Fruit fly (Drosophila melanogaster) whole organism, embryonic: ENCODE measurements around the gene sna.

Experiments
- Blimp-1 ChIP-seq: fragments of 200-800 bp; sonication (Bioruptor generic); optimal IDR thresholded peaks from 3 replicates; lab custom pipeline; 2018; ENCODE audit warnings: missing biosample characterization, missing genetic modification characterization, mild to moderate bottlenecking, moderate library complexity, missing genetic modification reagents
- C15 ChIP-seq: fragments of 200-800 bp; sonication (Bioruptor generic); IDR thresholded peaks from 3 replicates; pipeline ENCODE4 v1.3.6; 2022; ENCODE audit warnings: missing biosample characterization, missing genetic modification characterization
- CG10462 ChIP-seq: fragments of 200-800 bp; sonication (Bioruptor generic); optimal IDR thresholded peaks from 2 replicates; lab custom pipeline; 2016; ENCODE audit warnings: missing biosample characterization, missing genetic modification characterization
- CG14965 ChIP-seq: fragments of 200-800 bp; sonication (Bioruptor generic); optimal IDR thresholded peaks from 2 replicates; lab custom pipeline; 2016; ENCODE audit warnings: missing biosample characterization, missing genetic modification characterization, borderline replicate concordance
- CG15479 ChIP-seq: fragments of 200-800 bp; sonication (Bioruptor generic); optimal IDR thresholded peaks from 3 replicates; lab custom pipeline; 2019; ENCODE audit warnings: missing biosample characterization, mild to moderate bottlenecking, missing genetic modification characterization, moderate library complexity
- CG15601 ChIP-seq: fragments of 200-800 bp; sonication (Bioruptor generic); optimal IDR thresholded peaks from 3 replicates; lab custom pipeline; 2019; ENCODE audit warnings: missing biosample characterization, mild to moderate bottlenecking, missing genetic modification characterization, moderate library complexity
- CG16815 ChIP-seq: fragments of 200-800 bp; sonication (Bioruptor generic); optimal IDR thresholded peaks from 3 replicates; lab custom pipeline; 2017; ENCODE audit warnings: missing biosample characterization, mild to moderate bottlenecking, missing genetic modification characterization
- CG16863 ChIP-seq: fragments of 200-800 bp; sonication (Bioruptor generic); optimal IDR thresholded peaks from 3 replicates; lab custom pipeline; 2016; ENCODE audit warnings: missing biosample characterization, missing genetic modification characterization
- CG1832 ChIP-seq: fragments of 200-800 bp; sonication (Bioruptor generic); optimal IDR thresholded peaks from 2 replicates; lab custom pipeline; 2017; ENCODE audit warnings: missing biosample characterization, mild to moderate bottlenecking, missing genetic modification characterization, inconsistent platforms
- CG18619 ChIP-seq: fragments of 200-800 bp; sonication (Bioruptor generic); optimal IDR thresholded peaks from 3 replicates; lab custom pipeline; 2017; ENCODE audit warnings: missing biosample characterization, mild to moderate bottlenecking, missing genetic modification characterization
- CG2116 ChIP-seq: fragments of 200-800 bp; sonication (Bioruptor generic); optimal IDR thresholded peaks from 3 replicates; lab custom pipeline; 2018; ENCODE audit warnings: missing biosample characterization, mild to moderate bottlenecking, missing genetic modification characterization
- CG2129 ChIP-seq: fragments of 200-800 bp; sonication (Bioruptor generic); IDR thresholded peaks from 2 replicates; pipeline ENCODE4 v1.3.6; 2022; ENCODE audit warnings: missing biosample characterization, missing genetic modification characterization; ENCODE audit not compliant: partially characterized antibody
- CG31441 ChIP-seq: fragments of 200-800 bp; sonication (Bioruptor generic); IDR thresholded peaks from 2 replicates; pipeline ENCODE4 v1.3.6; 2022; ENCODE audit warnings: missing biosample characterization, missing genetic modification characterization
- CG3163 ChIP-seq: fragments of 200-800 bp; sonication (Bioruptor generic); optimal IDR thresholded peaks from 3 replicates; lab custom pipeline; 2016; ENCODE audit warnings: missing biosample characterization, missing genetic modification characterization
- CG42726 ChIP-seq: fragments of 200-800 bp; sonication (Bioruptor generic); IDR thresholded peaks from 2 replicates; pipeline ENCODE4 v1.3.6; 2022; ENCODE audit warnings: missing biosample characterization, missing genetic modification characterization; ENCODE audit not compliant: partially characterized antibody
- CG6175 ChIP-seq: fragments of 200-800 bp; sonication (Bioruptor generic); IDR thresholded peaks from 3 replicates; pipeline ENCODE4 v1.3.6; 2022; ENCODE audit warnings: missing biosample characterization, missing genetic modification characterization
- CG6254 ChIP-seq: fragments of 200-800 bp; sonication (Bioruptor generic); optimal IDR thresholded peaks from 3 replicates; lab custom pipeline; 2017; ENCODE audit warnings: mild to moderate bottlenecking, missing biosample characterization, missing genetic modification reagents, missing genetic modification characterization
- CG7963 ChIP-seq: fragments of 200-800 bp; sonication (Bioruptor generic); IDR thresholded peaks from 3 replicates; pipeline ENCODE4 v1.3.6; 2022; ENCODE audit warnings: missing biosample characterization, missing genetic modification characterization; ENCODE audit not compliant: partially characterized antibody
- Dfd ChIP-seq, 2 experiments: fragments of >200 bp; optimal IDR thresholded peaks; 2 replicates each; lab custom pipeline; 2017; ENCODE audit warnings: missing biosample characterization in 2 of 2, missing genetic modification characterization in 2 of 2
- Ets97D ChIP-seq: fragments of 200-800 bp; sonication (Bioruptor generic); optimal IDR thresholded peaks from 3 replicates; lab custom pipeline; 2016; ENCODE audit warnings: missing biosample characterization, missing genetic modification characterization
- Gsc ChIP-seq: fragments of 200-800 bp; sonication (Bioruptor generic); IDR thresholded peaks from 2 replicates; pipeline ENCODE4 v1.3.6; 2022; ENCODE audit warnings: missing biosample characterization, missing genetic modification characterization
- Gug ChIP-seq: fragments of 200-800 bp; sonication (Bioruptor generic); IDR thresholded peaks from 4 replicates; pipeline ENCODE4 v1.3.6; 2022; ENCODE audit warnings: missing biosample characterization, missing genetic modification characterization
- H15 ChIP-seq: fragments of 200-800 bp; sonication (Bioruptor generic); IDR thresholded peaks from 3 replicates; pipeline ENCODE4 v1.3.6; 2022; ENCODE audit warnings: missing biosample characterization, missing genetic modification characterization
- Hey ChIP-seq: fragments of 200-800 bp; sonication (Bioruptor generic); optimal IDR thresholded peaks from 3 replicates; lab custom pipeline; 2018; ENCODE audit warnings: missing biosample characterization, mild to moderate bottlenecking, missing genetic modification characterization
- Max ChIP-seq: fragments of 200-800 bp; sonication (Bioruptor generic); optimal IDR thresholded peaks from 2 replicates; lab custom pipeline; 2016; ENCODE audit warnings: missing biosample characterization, mild to moderate bottlenecking, missing genetic modification characterization
- Nf-YB ChIP-seq: fragments of 200-800 bp; sonication (Bioruptor generic); optimal IDR thresholded peaks from 3 replicates; lab custom pipeline; 2019; ENCODE audit warnings: missing biosample characterization, mild to moderate bottlenecking, missing genetic modification characterization, moderate library complexity
- Rx ChIP-seq: fragments of 200-800 bp; sonication (Bioruptor generic); IDR thresholded peaks from 2 replicates; pipeline ENCODE4 v1.3.6; 2022; ENCODE audit warnings: missing biosample characterization, missing genetic modification characterization
- Spps ChIP-seq: fragments of 200-800 bp; sonication (Bioruptor generic); optimal IDR thresholded peaks from 2 replicates; lab custom pipeline; 2018; ENCODE audit warnings: missing biosample characterization, mild to moderate bottlenecking, missing genetic modification characterization
- Taf1 ChIP-seq: fragments of 200-800 bp; sonication (Bioruptor generic); IDR thresholded peaks from 2 replicates; pipeline ENCODE4 v1.3.6; 2022; ENCODE audit warnings: missing biosample characterization, missing genetic modification characterization
- ac ChIP-seq: fragments of 200-800 bp; sonication (Bioruptor generic); optimal IDR thresholded peaks from 3 replicates; lab custom pipeline; 2017; ENCODE audit warnings: missing biosample characterization, mild to moderate bottlenecking, missing genetic modification characterization
- crc ChIP-seq: fragments of 200-800 bp; sonication (Bioruptor generic); optimal IDR thresholded peaks from 2 replicates; lab custom pipeline; 2016; ENCODE audit warnings: missing biosample characterization, missing genetic modification characterization
- dimm ChIP-seq: fragments of 200-800 bp; sonication (Bioruptor generic); IDR thresholded peaks from 2 replicates; pipeline ENCODE4 v1.3.6; 2022; ENCODE audit warnings: missing biosample characterization, missing genetic modification characterization
- eyg ChIP-seq: fragments of 200-800 bp; sonication (Bioruptor generic); optimal IDR thresholded peaks from 3 replicates; lab custom pipeline; 2016; ENCODE audit warnings: missing biosample characterization, missing genetic modification characterization
- fd64A ChIP-seq: fragments of 200-800 bp; sonication (Bioruptor generic); optimal IDR thresholded peaks from 3 replicates; lab custom pipeline; 2018; ENCODE audit warnings: missing biosample characterization, mild to moderate bottlenecking, missing genetic modification characterization
- gcm ChIP-seq: fragments of 200-800 bp; sonication (Bioruptor generic); optimal IDR thresholded peaks from 2 replicates; lab custom pipeline; 2019; ENCODE audit warnings: missing biosample characterization, mild to moderate bottlenecking, missing genetic modification characterization, moderate library complexity
- gem ChIP-seq: fragments of 200-800 bp; sonication (Bioruptor generic); optimal IDR thresholded peaks from 2 replicates; lab custom pipeline; 2019; ENCODE audit warnings: missing biosample characterization, mild to moderate bottlenecking, missing genetic modification characterization, moderate library complexity
- jumu ChIP-seq: fragments of 200-800 bp; sonication (Bioruptor generic); optimal IDR thresholded peaks from 3 replicates; lab custom pipeline; 2016; ENCODE audit warnings: missing biosample characterization, missing genetic modification characterization
- lilli ChIP-seq: fragments of 200-800 bp; sonication (Bioruptor generic); optimal IDR thresholded peaks from 3 replicates; lab custom pipeline; 2016; ENCODE audit warnings: missing biosample characterization, missing genetic modification characterization
- mam ChIP-seq: fragments of 200-800 bp; sonication (Bioruptor generic); optimal IDR thresholded peaks from 3 replicates; lab custom pipeline; 2016; ENCODE audit warnings: missing biosample characterization, missing genetic modification characterization
- oc ChIP-seq: fragments of 200-800 bp; sonication (Bioruptor generic); optimal IDR thresholded peaks from 2 replicates; lab custom pipeline; 2018; ENCODE audit warnings: missing biosample characterization, mild to moderate bottlenecking, missing genetic modification characterization, moderate library complexity
- pan ChIP-seq, 4 experiments: fragments of >200 bp in 3 of 4; fragments of 200-800 bp in 1 of 4; sonication (Bioruptor generic) in 1 of 4; optimal IDR thresholded peaks in 3 of 4; IDR thresholded peaks in 1 of 4; 2 replicates each; pipeline versions ENCODE4 v1.3.6 to Lab custom; 2017 to 2022; ENCODE audit warnings: missing biosample characterization in 2 of 4, missing genetic modification characterization in 2 of 4, mixed read lengths in 1 of 4
- repo ChIP-seq: fragments of 200-800 bp; sonication (Bioruptor generic); optimal IDR thresholded peaks from 2 replicates; lab custom pipeline; 2016; ENCODE audit warnings: missing biosample characterization, missing genetic modification characterization
- sens-2 ChIP-seq: fragments of 200-800 bp; sonication (Bioruptor generic); IDR thresholded peaks from 2 replicates; pipeline ENCODE4 v1.3.6; 2022; ENCODE audit warnings: missing biosample characterization, missing genetic modification characterization
- so ChIP-seq: fragments of 200-800 bp; sonication (Bioruptor generic); IDR thresholded peaks from 3 replicates; pipeline ENCODE4 v1.3.6; 2022; ENCODE audit warnings: missing biosample characterization, missing genetic modification characterization
- tio ChIP-seq: fragments of 200-800 bp; sonication (Bioruptor generic); optimal IDR thresholded peaks from 2 replicates; lab custom pipeline; 2017; ENCODE audit warnings: missing biosample characterization, missing genetic modification characterization, inconsistent platforms
- trem ChIP-seq: fragments of 200-800 bp; optimal IDR thresholded peaks from 3 replicates; lab custom pipeline; 2019; ENCODE audit warnings: missing biosample characterization, mild to moderate bottlenecking, missing genetic modification characterization, moderate library complexity
- wdn ChIP-seq: fragments of 200-800 bp; sonication (Bioruptor generic); IDR thresholded peaks from 2 replicates; pipeline ENCODE4 v1.3.6; 2022; ENCODE audit warnings: missing biosample characterization, missing genetic modification characterization
- zfh1 ChIP-seq: fragments of 200-800 bp; sonication (Bioruptor generic); IDR thresholded peaks from 3 replicates; pipeline ENCODE4 v1.3.6; 2022; ENCODE audit warnings: missing biosample characterization, missing genetic modification characterization

Gene sna

DNA sequence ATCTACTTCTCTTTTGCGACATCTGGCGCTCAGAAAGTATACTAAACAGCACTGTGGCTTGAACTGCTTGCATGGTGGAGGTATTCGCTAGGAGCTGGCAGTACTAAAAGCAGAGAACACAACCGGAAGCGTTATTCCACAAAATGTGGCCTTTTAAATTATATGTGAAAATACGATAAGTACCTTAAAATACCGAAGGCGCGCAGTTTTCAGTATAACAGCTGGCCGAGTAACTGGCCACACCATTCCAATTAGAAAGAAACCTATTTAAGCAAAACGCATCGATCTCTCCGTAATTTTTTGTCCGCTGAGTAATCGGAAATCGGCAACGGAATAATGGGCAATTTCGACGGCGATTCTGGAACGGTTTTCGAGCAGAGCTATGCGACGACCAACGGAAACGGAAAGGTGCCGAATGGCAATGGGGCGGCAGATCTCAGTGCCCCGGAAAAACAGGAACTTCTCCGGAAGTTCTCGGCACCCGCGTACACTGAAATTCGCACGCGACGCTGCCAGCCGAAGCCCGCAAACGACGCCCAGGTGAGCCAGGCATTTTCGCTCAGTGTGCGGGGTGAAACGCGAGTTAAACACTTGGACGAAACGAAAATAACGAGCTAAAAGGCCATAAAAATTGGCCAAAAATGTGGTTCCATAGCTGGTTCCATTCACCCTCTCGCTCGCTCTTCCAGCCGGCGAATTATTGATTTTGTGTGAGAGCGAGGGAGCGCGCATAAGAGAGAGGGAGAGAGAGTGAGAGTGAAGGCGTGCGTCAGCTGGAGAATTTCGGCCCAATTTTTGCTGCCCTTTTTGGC lies 21.0 kb upstream of the sna start, which contains the start of gene lace (continued):
- peak; percentile 13 for TF ChIP-seq CG10462 (GFP tag; lab: Kevin White, UChicago)
- TF ChIP-seq pan (optimal IDR thresholded peaks at IDR 0.05; lab: Kevin White, UChicago) = no peak
- peak in 1 of 2 experiments; percentile 78 for TF ChIP-seq pan (GFP tag; optimal IDR thresholded peaks at IDR 0.05 in 1 of 2, IDR thresholded peaks at IDR 0.05 in 1 of 2)
- peak; percentile 74 for TF ChIP-seq crc (GFP tag; lab: Kevin White, UChicago)
- peak; percentile 56 for TF ChIP-seq CG14965 (GFP tag; lab: Kevin White, UChicago)
- TF ChIP-seq Dfd (GFP tag; optimal IDR thresholded peaks at IDR 0.05; lab: Kevin White, UChicago) = no peak
- TF ChIP-seq ac (GFP tag; lab: Kevin White, UChicago) = peak; percentile 65
- TF ChIP-seq wdn (GFP tag; lab: Robert Waterston, UW) = peak; percentile 66
- TF ChIP-seq C15 (GFP tag; lab: Robert Waterston, UW) = 0 out of 3 replicates have a peak, but pooled peaks have one; percentile 74
- peak; percentile 29; the same call in 1 of the 2 replicates for TF ChIP-seq CG31441 (GFP tag; lab: Robert Waterston, UW)
- TF ChIP-seq so (GFP tag; lab: Robert Waterston, UW) = peak; percentile 87
- TF ChIP-seq CG3163 (GFP tag; lab: Kevin White, UChicago) = peak; percentile 74
- TF ChIP-seq CG42726 (GFP tag; lab: Robert Waterston, UW) = peak; percentile 66; the same call in 1 of the 2 replicates
- no peak for TF ChIP-seq CG7963
- peak; percentile 53; the same call in 1 of the 2 replicates for TF ChIP-seq Taf1
- peak; percentile 65 for TF ChIP-seq oc (tag; lab: Kevin White, UChicago)
- TF ChIP-seq eyg = peak; percentile 73
- peak; percentile 79 for TF ChIP-seq CG2116
- 0 out of 2 replicates have a peak, but pooled peaks have one; percentile 51 for TF ChIP-seq dimm (GFP tag; lab: Robert Waterston, UW)
- peak; percentile 86 for TF ChIP-seq CG18619 (GFP tag; lab: Kevin White, UChicago)
- TF ChIP-seq zfh1 (GFP tag; lab: Robert Waterston, UW) = peak; percentile 91
- peak; percentile 48 for TF ChIP-seq Hey (tag; lab: Kevin White, UChicago)
- peak; percentile 85 for TF ChIP-seq CG15601 (tag; lab: Kevin White, UChicago)
- TF ChIP-seq Gug (GFP tag; lab: Robert Waterston, UW) = peak; percentile 49; the same call in 2 of the 4 replicates
- peak; percentile 93 for TF ChIP-seq CG1832 (GFP tag; lab: Kevin White, UChicago)
- peak; percentile 35 for TF ChIP-seq fd64A (GFP tag; lab: Kevin White, UChicago)
- no peak for TF ChIP-seq CG6254 (GFP tag; lab: Kevin White, UChicago)
- peak; percentile 50 for TF ChIP-seq Blimp-1
- TF ChIP-seq CG16863 (GFP tag; lab: Kevin White, UChicago) = peak; percentile 63
- no peak for TF ChIP-seq CG2129 (GFP tag; lab: Robert Waterston, UW)
- peak; percentile 100 for TF ChIP-seq Ets97D (GFP tag; lab: Kevin White, UChicago)
- peak; percentile 52 for TF ChIP-seq Max (GFP tag; lab: Kevin White, UChicago)
- TF ChIP-seq repo (GFP tag; lab: Kevin White, UChicago) = peak; percentile 70
- TF ChIP-seq Rx (GFP tag; lab: Robert Waterston, UW) = peak; percentile 85
- TF ChIP-seq CG6175 (GFP tag; lab: Robert Waterston, UW) = peak; percentile 76; the same call in 1 of the 3 replicates
- TF ChIP-seq CG16815 = peak; percentile 68
- peak; percentile 66 for TF ChIP-seq gem (tag; lab: Kevin White, UChicago)
- no peak for TF ChIP-seq Gsc (GFP tag; lab: Robert Waterston, UW)
- peak; percentile 87 for TF ChIP-seq trem
- TF ChIP-seq tio (GFP tag; lab: Kevin White, UChicago) = peak; percentile 71
- TF ChIP-seq gcm = peak; percentile 33
- peak; percentile 42 for TF ChIP-seq jumu (GFP tag; lab: Kevin White, UChicago)
- TF ChIP-seq sens-2 (GFP tag; lab: Robert Waterston, UW) = peak; percentile 83
- peak; percentile 54 for TF ChIP-seq Nf-YB (GFP tag; lab: Kevin White, UChicago)
- peak; percentile 67 for TF ChIP-seq lilli
- no peak for TF ChIP-seq CG15479 (GFP tag; lab: Kevin White, UChicago)
- peak; percentile 81 for TF ChIP-seq mam (GFP tag; lab: Kevin White, UChicago)
- TF ChIP-seq H15 (GFP tag; lab: Robert Waterston, UW) = peak; percentile 84; the same call in 2 of the 3 replicates
- peak; percentile 9 for TF ChIP-seq Spps
